Worm (Caenorhabditis elegans) whole organism, L2 larva: ENCODE data around the gene F21C10.11.

Source experiments
- elt-3 ChIP-seq: sonication (generic microtip); optimal IDR thresholded peaks from 2 replicates; lab custom pipeline; 2017; ENCODE audit warnings: missing biosample characterization, missing genetic modification characterization
- lin-11 ChIP-seq: fragments of 150-350 bp; sonication (generic microtip); optimal IDR thresholded peaks from 2 replicates; lab custom pipeline; 2014; ENCODE audit warnings: missing biosample characterization, missing genetic modification characterization, inconsistent platforms, mixed read lengths
- nhr-11 ChIP-seq: fragments of 150-350 bp; optimal IDR thresholded peaks from 2 replicates; lab custom pipeline; 2014; ENCODE audit warnings: missing biosample characterization, missing genetic modification characterization

- TF ChIP-seq elt-3 (tag; lab: Kevin White, UChicago), result no peak
- TF ChIP-seq lin-11 (tag; lab: Kevin White, UChicago), result no peak
- no peak for TF ChIP-seq nhr-11
These were observed 27.5 kb upstream of the F21C10.11 start, which contains the start of gene F21C10.10 for ce11 chrV:9095613-9096317.
